Fruit fly (Drosophila melanogaster) whole organism, adult: ENCODE data around the gene Npc2c.

Experiments
- CG11617 ChIP-seq: fragments of 200-800 bp; sonication (Bioruptor generic); optimal IDR thresholded peaks from 2 replicates; lab custom pipeline; 2017; ENCODE audit warnings: mild to moderate bottlenecking, missing biosample characterization, missing genetic modification reagents, missing genetic modification characterization
- CG12768 ChIP-seq: fragments of 200-800 bp; sonication (Bioruptor generic); optimal IDR thresholded peaks from 2 replicates; lab custom pipeline; 2017; ENCODE audit warnings: missing biosample characterization, missing genetic modification characterization, mild to moderate bottlenecking, moderate library complexity, missing genetic modification reagents
- CG14711 ChIP-seq: fragments of 200-800 bp; sonication (Bioruptor generic); optimal IDR thresholded peaks from 2 replicates; lab custom pipeline; 2018; ENCODE audit warnings: missing biosample characterization, mild to moderate bottlenecking, missing genetic modification characterization, moderate library complexity
- CG1620 ChIP-seq: fragments of 200-800 bp; sonication (Bioruptor generic); optimal IDR thresholded peaks from 2 replicates; lab custom pipeline; 2016; ENCODE audit warnings: missing biosample characterization, missing genetic modification characterization
- CG33017 ChIP-seq: fragments of 200-800 bp; sonication (Bioruptor generic); optimal IDR thresholded peaks from 2 replicates; lab custom pipeline; 2018; ENCODE audit warnings: missing biosample characterization, mild to moderate bottlenecking, missing genetic modification characterization, moderate library complexity
- CG5204 ChIP-seq: fragments of 200-800 bp; sonication (Bioruptor generic); optimal IDR thresholded peaks from 2 replicates; lab custom pipeline; 2016; ENCODE audit warnings: missing biosample characterization, missing genetic modification characterization
- CG7045 ChIP-seq: fragments of 200-800 bp; sonication (Bioruptor generic); optimal IDR thresholded peaks from 2 replicates; lab custom pipeline; 2017; ENCODE audit warnings: missing biosample characterization, mild to moderate bottlenecking, missing genetic modification characterization
- CG7101 ChIP-seq: fragments of 200-800 bp; sonication (Bioruptor generic); optimal IDR thresholded peaks from 2 replicates; lab custom pipeline; 2018; ENCODE audit warnings: missing biosample characterization, mild to moderate bottlenecking, missing genetic modification characterization, moderate library complexity
- Clk ChIP-seq: fragments of 200-800 bp; sonication (Bioruptor generic); optimal IDR thresholded peaks from 2 replicates; lab custom pipeline; 2017; ENCODE audit warnings: missing biosample characterization, missing genetic modification characterization
- Crg-1 ChIP-seq: fragments of 200-800 bp; sonication (Bioruptor generic); optimal IDR thresholded peaks from 2 replicates; lab custom pipeline; 2016; ENCODE audit warnings: missing biosample characterization, missing genetic modification characterization
- Hr96 ChIP-seq: fragments of 200-800 bp; sonication (Bioruptor generic); optimal IDR thresholded peaks from 2 replicates; lab custom pipeline; 2016; ENCODE audit warnings: missing biosample characterization, missing genetic modification characterization
- Mnt ChIP-seq: fragments of 200-800 bp; sonication (Bioruptor generic); optimal IDR thresholded peaks from 2 replicates; lab custom pipeline; 2016; ENCODE audit warnings: missing biosample characterization, mild to moderate bottlenecking, missing genetic modification characterization
- bab1 ChIP-seq: fragments of 200-800 bp; sonication (Bioruptor generic); optimal IDR thresholded peaks from 3 replicates; lab custom pipeline; 2019; ENCODE audit warnings: missing biosample characterization, mild to moderate bottlenecking, missing genetic modification characterization, moderate library complexity
- cic ChIP-seq: fragments of 200-800 bp; sonication (Bioruptor generic); optimal IDR thresholded peaks from 2 replicates; lab custom pipeline; 2017; ENCODE audit warnings: missing biosample characterization, mild to moderate bottlenecking, missing genetic modification characterization, moderate library complexity
- cnc ChIP-seq, 2 experiments: fragments of >200 bp; optimal IDR thresholded peaks; 2 replicates each; lab custom pipeline; 2017
- kay ChIP-seq: fragments of 200-800 bp; sonication (Bioruptor generic); peaks from one replicate; lab custom pipeline; 2016; ENCODE audit warnings: missing biosample characterization, missing genetic modification characterization, borderline replicate concordance
- ovo ChIP-seq: fragments of 200-800 bp; sonication (Bioruptor generic); optimal IDR thresholded peaks from 2 replicates; lab custom pipeline; 2016; ENCODE audit warnings: missing biosample characterization, missing genetic modification characterization
- pad ChIP-seq: fragments of 200-800 bp; sonication (Bioruptor generic); optimal IDR thresholded peaks from 3 replicates; lab custom pipeline; 2017; ENCODE audit warnings: missing biosample characterization, missing genetic modification characterization, mild to moderate bottlenecking, moderate library complexity, missing genetic modification reagents
- tj ChIP-seq: fragments of 200-800 bp; sonication (Bioruptor generic); optimal IDR thresholded peaks from 3 replicates; lab custom pipeline; 2017; ENCODE audit warnings: missing biosample characterization, mild to moderate bottlenecking, missing genetic modification characterization, moderate library complexity
- toe ChIP-seq: fragments of 200-800 bp; sonication (Bioruptor generic); optimal IDR thresholded peaks from 2 replicates; lab custom pipeline; 2016; ENCODE audit warnings: missing biosample characterization, missing genetic modification characterization

The Npc2c gene

DNA sequence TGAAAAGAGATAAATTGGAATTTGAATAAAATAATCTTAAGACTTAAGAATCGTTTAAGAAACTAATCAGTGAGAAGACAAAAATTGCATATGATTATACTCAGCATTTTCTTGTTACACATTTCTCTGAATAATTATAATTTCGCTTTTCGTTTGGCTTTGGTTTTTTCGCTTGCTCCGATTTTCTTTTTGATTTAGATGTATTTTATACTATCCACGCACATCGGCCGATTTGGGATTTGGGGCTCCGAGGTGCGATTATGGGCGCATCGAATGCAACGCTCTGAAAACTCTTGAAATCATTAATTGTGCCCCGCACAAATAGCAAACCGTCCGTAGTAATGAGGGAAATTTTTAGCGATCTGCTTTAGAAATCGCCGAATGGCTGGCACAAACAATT is 31.5 kb downstream of the Npc2c start:
- TF ChIP-seq kay (GFP tag; lab: Kevin White, UChicago) (peak; percentile 95), pad (no peak)

dm6 chr3R:10093252-10094030 is 33.4 kb downstream of the Npc2c start:
- TF ChIP-seq CG11617 (GFP tag; lab: Kevin White, UChicago) (peak; percentile 40), ovo (GFP tag; lab: Kevin White, UChicago) (no peak), Crg-1 (GFP tag; lab: Kevin White, UChicago) (no peak), CG14711 (tag; lab: Kevin White, UChicago) (no peak), Clk (GFP tag; lab: Kevin White, UChicago) (no peak), bab1 (GFP tag; lab: Kevin White, UChicago) (no peak), CG7101 (tag; lab: Kevin White, UChicago) (peak; percentile 49), tj (GFP tag; lab: Kevin White, UChicago) (peak; percentile 57), kay (GFP tag; lab: Kevin White, UChicago) (peak; percentile 98), Mnt (GFP tag; lab: Kevin White, UChicago) (peak; percentile 77), Hr96 (GFP tag; lab: Kevin White, UChicago) (no peak), CG12768 (GFP tag; lab: Kevin White, UChicago) (peak; percentile 59), pad (no peak), CG5204 (no peak), CG33017 (peak; percentile 52), CG7045 (GFP tag; lab: Kevin White, UChicago) (peak; percentile 17), cic (peak; percentile 85), toe (no peak), cnc (optimal IDR thresholded peaks at IDR 0.05; lab: Kevin White, UChicago) (peak in 1 of 2 experiments; percentile 32), CG1620 (GFP tag; lab: Kevin White, UChicago) (no peak)

DNA sequence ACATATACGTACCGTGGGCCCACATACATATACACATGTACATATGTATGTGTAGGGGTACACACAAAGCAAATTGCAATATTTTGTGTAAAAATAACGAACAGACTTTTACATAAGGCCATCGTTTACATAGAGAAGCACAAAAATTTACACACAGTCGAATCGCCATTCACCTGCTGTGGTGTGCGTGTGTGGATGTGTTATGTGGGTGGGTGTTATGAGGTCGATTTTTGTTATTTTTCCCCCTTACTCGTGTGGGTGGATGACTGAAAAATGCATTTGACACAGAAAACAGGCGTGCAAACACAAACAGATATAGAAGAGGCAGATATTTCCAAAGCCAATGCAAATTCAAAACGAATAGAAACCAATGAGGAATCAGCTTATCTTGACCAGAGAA is 35.0 kb downstream of the Npc2c start:
- TF ChIP-seq Mnt (GFP tag; lab: Kevin White, UChicago) (no peak), Clk (GFP tag; lab: Kevin White, UChicago) (no peak), tj (GFP tag; lab: Kevin White, UChicago) (no peak), Crg-1 (GFP tag; lab: Kevin White, UChicago) (no peak), CG7101 (tag; lab: Kevin White, UChicago) (no peak), ovo (GFP tag; lab: Kevin White, UChicago) (no peak), CG14711 (tag; lab: Kevin White, UChicago) (no peak), cnc (optimal IDR thresholded peaks at IDR 0.05; lab: Kevin White, UChicago) (no peak), Hr96 (GFP tag; lab: Kevin White, UChicago) (no peak), bab1 (GFP tag; lab: Kevin White, UChicago) (no peak), CG1620 (GFP tag; lab: Kevin White, UChicago) (no peak), CG5204 (no peak), CG11617 (GFP tag; lab: Kevin White, UChicago) (no peak), kay (GFP tag; lab: Kevin White, UChicago) (peak; percentile 65), pad (peak; percentile 4), cic (no peak), toe (no peak), CG33017 (no peak)

- TF ChIP-seq Crg-1 (GFP tag; lab: Kevin White, UChicago) (no peak), ovo (GFP tag; lab: Kevin White, UChicago) (no peak), kay (GFP tag; lab: Kevin White, UChicago) (peak; percentile 90)
Measured at dm6 chr3R:10095765-10096164, 35.7 kb downstream of the Npc2c start.

DNA sequence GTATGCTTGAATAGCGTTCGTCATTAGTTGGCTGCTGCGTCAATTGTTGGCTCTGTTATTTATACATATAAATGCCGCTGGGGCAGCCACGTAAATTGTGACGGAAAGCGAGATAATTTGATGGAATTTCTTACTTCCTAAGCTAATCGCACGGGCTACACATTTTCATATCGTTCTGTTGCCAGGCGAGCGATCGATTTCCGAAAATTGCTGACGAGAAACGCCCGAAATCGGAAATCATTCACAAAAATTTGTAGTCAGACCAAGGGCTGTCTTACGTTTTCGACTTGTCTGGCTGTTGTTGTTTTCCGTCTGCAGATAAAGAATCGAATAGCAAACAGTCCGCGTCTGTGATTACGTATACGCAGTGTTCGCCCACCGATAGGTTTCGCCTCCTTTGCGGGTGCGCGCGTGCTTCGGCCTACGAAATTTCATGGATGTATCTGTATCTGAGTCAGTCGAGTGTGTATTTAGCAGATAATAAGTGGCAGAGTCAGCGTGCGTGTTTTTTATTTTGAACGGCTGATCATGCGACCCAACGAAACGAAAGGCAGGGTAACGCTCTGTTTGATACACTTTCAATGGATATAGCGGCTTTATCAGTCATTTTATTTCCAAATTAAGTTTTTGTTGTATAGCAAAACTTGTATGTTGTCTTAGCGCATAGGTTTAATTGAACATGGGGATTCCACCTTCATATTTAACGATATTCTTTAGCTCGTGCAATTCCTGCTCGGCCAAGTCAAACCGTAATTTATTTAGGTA is 37.7 kb downstream of the Npc2c start:
- TF ChIP-seq kay (GFP tag; lab: Kevin White, UChicago) (no peak), Mnt (GFP tag; lab: Kevin White, UChicago) (peak; percentile 35), CG1620 (GFP tag; lab: Kevin White, UChicago) (no peak), pad (no peak), Hr96 (GFP tag; lab: Kevin White, UChicago) (no peak), bab1 (GFP tag; lab: Kevin White, UChicago) (no peak), CG5204 (no peak), cic (peak; percentile 70), Crg-1 (GFP tag; lab: Kevin White, UChicago) (no peak), CG14711 (tag; lab: Kevin White, UChicago) (no peak), CG7045 (GFP tag; lab: Kevin White, UChicago) (peak; percentile 26), CG7101 (tag; lab: Kevin White, UChicago) (no peak), CG33017 (peak; percentile 3), Clk (GFP tag; lab: Kevin White, UChicago) (no peak), toe (no peak), cnc (optimal IDR thresholded peaks at IDR 0.05; lab: Kevin White, UChicago) (no peak), tj (GFP tag; lab: Kevin White, UChicago) (no peak), CG11617 (GFP tag; lab: Kevin White, UChicago) (no peak), CG12768 (GFP tag; lab: Kevin White, UChicago) (no peak), ovo (GFP tag; lab: Kevin White, UChicago) (no peak)
